Fruit fly (Drosophila melanogaster) S2 (cell line): ENCODE results near the gene CG10598.

Experiments
- CG8478 ChIP-seq: fragments of >200 bp; optimal IDR thresholded peaks from 2 replicates; lab custom pipeline; 2018
- CTCF ChIP-seq, 2 experiments: fragments of >200 bp; optimal IDR thresholded peaks; 2 replicates each; lab custom pipeline; 2018

Gene CG10598

DNA sequence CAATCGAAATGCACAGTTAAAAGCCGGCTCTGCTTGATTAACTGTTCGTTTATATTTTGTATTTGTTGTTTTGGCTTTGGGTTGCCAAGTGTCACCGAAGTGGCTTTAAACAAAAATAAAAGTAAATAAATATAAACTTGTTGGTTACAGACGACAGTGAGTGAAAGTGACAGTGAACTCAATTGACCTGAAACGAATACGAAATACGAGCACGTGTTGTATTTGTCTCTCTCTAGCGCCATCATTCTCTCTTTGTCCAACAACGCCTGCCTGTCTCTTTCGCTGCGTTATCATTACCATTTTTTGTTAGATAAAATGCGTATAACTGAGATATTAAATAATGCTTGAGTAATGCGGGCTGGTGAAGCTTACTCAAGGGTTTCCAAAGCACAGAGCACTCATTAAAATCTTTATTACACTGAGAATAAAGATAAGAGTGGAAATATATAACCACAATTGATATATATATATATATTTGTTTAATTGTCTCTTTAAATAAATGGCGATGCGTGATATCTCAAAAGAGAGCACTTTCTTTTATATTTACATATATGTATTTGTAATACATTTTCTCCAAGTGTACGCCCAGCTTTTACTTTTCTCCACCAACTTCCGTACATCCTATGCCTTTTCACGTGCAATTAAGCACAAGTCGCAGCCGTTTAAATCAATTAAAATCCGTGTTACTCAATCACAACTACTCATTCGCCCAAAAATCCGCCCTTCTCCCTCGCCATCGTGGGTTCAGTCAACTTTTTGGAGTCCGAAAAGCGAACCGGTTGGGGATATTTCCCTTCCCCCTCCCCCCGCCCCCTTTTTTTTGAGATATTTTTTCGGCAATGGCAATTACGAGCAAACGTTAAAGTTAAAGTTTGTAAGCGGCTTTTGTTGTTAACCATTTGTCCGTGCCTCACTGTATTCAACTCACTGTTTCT, 45.1 kb downstream of the CG10598 start:
- TF ChIP-seq CG8478 (lab: Kevin White, UChicago), result no peak
- no peak for TF ChIP-seq CTCF (optimal IDR thresholded peaks at IDR 0.05; lab: Kevin White, UChicago)

DNA sequence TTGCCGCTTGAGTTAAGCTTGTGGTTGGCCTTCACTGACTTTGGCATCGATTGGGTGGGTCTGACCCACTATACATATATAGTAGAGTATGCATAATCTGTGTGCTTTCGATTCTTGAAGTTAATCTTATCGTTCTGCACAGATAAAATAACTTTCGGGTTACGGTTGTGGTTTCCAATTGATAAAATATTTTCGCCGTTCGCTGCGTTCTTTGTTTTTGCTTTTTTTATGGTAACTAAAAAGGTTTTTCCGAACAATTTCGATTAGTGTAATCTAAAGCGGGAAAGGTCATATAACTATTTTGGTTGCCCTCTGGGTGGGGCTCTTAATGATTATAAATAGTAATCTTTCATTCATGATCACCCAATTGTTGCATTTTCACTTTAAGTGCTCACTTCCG, 46.1 kb downstream of the CG10598 start:
- no peak for TF ChIP-seq CG8478 (lab: Kevin White, UChicago)
- TF ChIP-seq CTCF (optimal IDR thresholded peaks at IDR 0.05; lab: Kevin White, UChicago), result no peak

DNA sequence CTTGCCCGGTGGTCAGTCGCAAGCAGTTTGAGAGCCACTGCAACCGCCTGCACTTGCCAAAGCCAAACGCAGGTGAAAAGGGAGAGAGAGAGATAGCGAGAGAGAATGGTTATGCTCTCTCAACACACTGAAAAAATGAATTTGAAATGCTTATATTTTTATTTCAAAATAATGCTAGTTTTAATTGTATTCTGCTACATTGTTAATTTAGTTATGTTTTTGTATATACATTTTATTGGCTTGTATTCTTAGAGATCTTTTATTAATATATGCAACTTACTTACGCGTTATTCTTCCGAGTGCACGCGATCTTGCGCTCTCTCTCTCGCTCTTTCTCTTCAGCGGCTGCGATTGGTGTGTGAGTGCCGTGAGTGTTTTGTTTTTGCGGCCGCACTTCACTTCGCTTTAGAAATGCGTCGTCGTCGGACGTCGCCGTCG, 48.2 kb downstream of the CG10598 start:
- TF ChIP-seq CG8478 (lab: Kevin White, UChicago), result no peak
- TF ChIP-seq CTCF (optimal IDR thresholded peaks at IDR 0.05; lab: Kevin White, UChicago), result no peak

DNA sequence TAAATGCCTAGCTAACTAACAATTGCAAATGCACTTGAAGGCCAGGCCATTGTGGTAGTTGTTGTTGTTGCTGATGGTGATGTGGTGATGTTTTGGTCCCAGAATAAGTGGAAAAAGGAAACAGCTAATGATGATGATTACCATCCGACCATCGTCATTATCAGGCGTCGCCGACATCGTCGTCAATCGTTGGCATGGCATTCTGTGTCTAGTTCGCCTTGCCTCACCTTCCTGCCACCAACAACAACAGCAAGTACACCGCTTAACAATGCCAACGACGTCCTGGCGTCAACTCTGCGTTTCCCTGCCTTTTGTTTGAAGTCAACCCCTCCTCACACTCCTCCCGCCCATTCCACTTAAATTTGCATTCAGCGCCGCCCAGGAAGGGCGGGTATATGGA, 49.1 kb downstream of the CG10598 start:
- TF ChIP-seq CG8478 (lab: Kevin White, UChicago) (no peak), CTCF (optimal IDR thresholded peaks at IDR 0.05; lab: Kevin White, UChicago) (no peak)

DNA sequence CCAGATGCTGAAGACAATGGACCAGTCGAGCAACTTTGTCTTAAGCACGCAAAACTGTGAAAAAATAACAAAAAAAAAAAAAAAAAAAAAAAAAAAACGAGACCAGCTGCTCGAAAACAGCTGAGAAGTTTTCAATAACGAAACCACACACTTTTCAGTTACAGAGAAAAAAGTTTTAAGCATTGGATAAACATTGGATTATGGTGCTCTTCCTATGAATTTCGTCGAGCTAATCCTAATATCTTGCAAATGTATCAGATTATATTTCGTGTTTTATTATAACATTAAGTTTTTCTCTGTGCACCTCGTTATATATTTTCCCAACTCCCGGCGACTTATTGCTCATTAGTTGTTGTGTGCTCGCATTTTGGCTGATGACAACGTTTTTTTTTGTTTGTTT, 50.1 kb downstream of the CG10598 start:
- TF ChIP-seq CTCF (optimal IDR thresholded peaks at IDR 0.05; lab: Kevin White, UChicago) (no peak), CG8478 (lab: Kevin White, UChicago) (no peak)

DNA sequence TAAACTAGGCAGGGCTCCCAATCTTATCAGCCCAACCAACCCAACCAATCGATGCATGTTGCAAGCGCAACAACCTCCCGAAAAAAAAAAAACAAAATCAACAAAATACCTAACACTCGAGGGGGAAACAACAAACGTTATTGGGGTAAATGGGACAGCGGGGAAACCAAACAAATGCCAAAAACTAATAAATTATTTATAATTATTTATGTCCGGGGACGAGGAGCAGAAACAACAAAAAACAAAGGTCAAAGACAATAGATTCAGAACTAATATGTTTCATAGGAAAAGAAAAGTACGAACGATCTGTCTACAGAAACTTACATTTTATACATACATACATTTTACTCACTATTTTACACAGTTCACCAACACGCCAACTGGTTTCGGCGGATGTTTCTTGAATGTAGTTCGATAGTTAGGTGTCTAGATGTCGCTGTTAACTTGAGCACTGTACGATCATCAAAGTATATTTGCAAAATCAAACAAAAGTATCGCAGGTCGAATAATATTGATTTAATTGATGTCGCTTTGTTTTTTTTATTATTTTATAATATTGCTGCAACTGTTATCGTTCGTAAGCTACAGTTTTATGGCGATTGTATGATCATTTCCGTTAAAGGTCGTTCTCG, 51.0 kb downstream of the CG10598 start:
- peak; percentile 93 to 94 for TF ChIP-seq CTCF (optimal IDR thresholded peaks at IDR 0.05; lab: Kevin White, UChicago)
- no peak for TF ChIP-seq CG8478 (lab: Kevin White, UChicago)
